Fruit fly (Drosophila melanogaster) whole organism, larva: ENCODE results near the gene Spindly.

Experiments used
- noc ChIP-seq: fragments of 200-800 bp; sonication (Bioruptor generic); optimal IDR thresholded peaks from 3 replicates; lab custom pipeline; 2019; ENCODE audit warnings: missing biosample characterization, mild to moderate bottlenecking, missing genetic modification characterization, moderate library complexity

Gene Spindly

dm6 chr2L:3523956-3524355, 6.2 kb downstream of the Spindly start, which contains the start of gene Sr-CIV:
Sr-CIV (minus strand) TSS chr2L:3524056.
- no peak for TF ChIP-seq noc (tag; lab: Kevin White, UChicago)

- no peak for TF ChIP-seq noc (tag; lab: Kevin White, UChicago)
Measured at dm6 chr2L:3519551-3519950, 10.6 kb downstream of the Spindly start, which contains the start of the genes CG3213 and CG8851. CG3213 (minus strand) TSS chr2L:3519651. CG8851 (plus strand) TSS chr2L:3519677.

- no peak for TF ChIP-seq noc (tag; lab: Kevin White, UChicago)
Measured at dm6 chr2L:3514569-3515191, 15.4 kb downstream of the Spindly start, which contains the start of the genes LeuRS and CG17593. LeuRS (minus strand) TSS chr2L:3514656. CG17593 (plus strand) TSS chr2L:3514872.

- TF ChIP-seq noc (tag; lab: Kevin White, UChicago), result no peak
Measured at dm6 chr2L:3510002-3510401, 20.1 kb downstream of the Spindly start, which contains the start of gene CG31954. CG31954 (minus strand) TSS chr2L:3510102.

dm6 chr2L:3507209-3508164, 22.6 kb downstream of the Spindly start, which contains the start of gene tim:
tim (minus strand) TSS chr2L:3508119.
- no peak for TF ChIP-seq noc (tag; lab: Kevin White, UChicago)

- TF ChIP-seq noc (tag; lab: Kevin White, UChicago), result no peak
Measured at dm6 chr2L:3506806-3507205, 23.3 kb downstream of the Spindly start.

- TF ChIP-seq noc (tag; lab: Kevin White, UChicago), result no peak
Measured at dm6 chr2L:3506322-3506721, 23.8 kb downstream of the Spindly start.

dm6 chr2L:3504851-3505250, 25.3 kb downstream of the Spindly start:
- TF ChIP-seq noc (tag; lab: Kevin White, UChicago), result no peak

dm6 chr2L:3495465-3495864, 34.7 kb downstream of the Spindly start:
- TF ChIP-seq noc (tag; lab: Kevin White, UChicago), result no peak

- no peak for TF ChIP-seq noc (tag; lab: Kevin White, UChicago)
Measured at dm6 chr2L:3493475-3493874, 36.6 kb downstream of the Spindly start.

- TF ChIP-seq noc (tag; lab: Kevin White, UChicago), result no peak
Measured at dm6 chr2L:3490971-3491370, 39.1 kb downstream of the Spindly start, which contains the start of gene CG15414. CG15414 (minus strand) TSS chr2L:3491071.

- no peak for TF ChIP-seq noc (tag; lab: Kevin White, UChicago)
Measured at dm6 chr2L:3485506-3485905, 44.6 kb downstream of the Spindly start.

- TF ChIP-seq noc (tag; lab: Kevin White, UChicago), result no peak
Measured at dm6 chr2L:3484759-3485158, 45.4 kb downstream of the Spindly start.

- no peak for TF ChIP-seq noc (tag; lab: Kevin White, UChicago)
Measured at dm6 chr2L:3483672-3484071, 46.4 kb downstream of the Spindly start.

- TF ChIP-seq noc (tag; lab: Kevin White, UChicago), result no peak
Measured at dm6 chr2L:3482712-3483111, 47.4 kb downstream of the Spindly start.

dm6 chr2L:3482037-3482436, 48.1 kb downstream of the Spindly start:
- TF ChIP-seq noc (tag; lab: Kevin White, UChicago), result no peak
